Worm (Caenorhabditis elegans) whole organism, midembryonic: ENCODE results near the gene sas-5.
A peak's percentile ranks its signal among the peaks of the same experiment; 100 is the strongest.

Experiments used
- T22C8.4 ChIP-seq: fragments of 200-800 bp; sonication (Bioruptor generic); IDR thresholded peaks from 2 replicates; pipeline ENCODE4 v1.3.6; 2022; ENCODE audit warnings: missing genetic modification characterization, missing compliant biosample characterization
- cog-1 ChIP-seq: sonication (generic microtip); optimal IDR thresholded peaks from 2 replicates; lab custom pipeline; 2016; ENCODE audit warnings: missing genetic modification characterization, missing compliant biosample characterization
- flt-1 ChIP-seq: fragments of 200-800 bp; sonication (Bioruptor generic); IDR thresholded peaks from 2 replicates; pipeline ENCODE4 v1.3.6; 2022; ENCODE audit warnings: missing genetic modification characterization, missing compliant biosample characterization
- klf-2 ChIP-seq: fragments of 200-800 bp; sonication (Bioruptor generic); conservative IDR thresholded peaks from 2 replicates; pipeline ENCODE4 v1.3.6; 2022; ENCODE audit warnings: missing genetic modification reagents, missing genetic modification characterization, missing compliant biosample characterization
- med-1 ChIP-seq: sonication (generic microtip); optimal IDR thresholded peaks from 2 replicates; lab custom pipeline; 2017; ENCODE audit warnings: missing genetic modification characterization, mild to moderate bottlenecking, missing compliant biosample characterization, antibody characterized with exemption, missing genetic modification reagents; ENCODE audit not compliant: insufficient read depth
- ref-1 ChIP-seq: fragments of 200-800 bp; sonication (Bioruptor generic); conservative IDR thresholded peaks from 2 replicates; pipeline ENCODE4 v1.3.6; 2022; ENCODE audit warnings: missing genetic modification reagents, missing genetic modification characterization, missing compliant biosample characterization
- tab-1 ChIP-seq: fragments of 200-800 bp; sonication (Bioruptor generic); IDR thresholded peaks from 2 replicates; pipeline ENCODE4 v1.3.6; 2022; ENCODE audit warnings: missing genetic modification characterization, missing compliant biosample characterization
- ztf-23 ChIP-seq: fragments of 200-800 bp; sonication (Bioruptor generic); IDR thresholded peaks from 2 replicates; pipeline ENCODE4 v1.3.6; 2022; ENCODE audit warnings: missing genetic modification reagents, missing genetic modification characterization, missing compliant biosample characterization
- ztf-29 ChIP-seq: fragments of 200-800 bp; sonication (Bioruptor generic); IDR thresholded peaks from 2 replicates; pipeline ENCODE4 v1.3.6; 2022; ENCODE audit warnings: missing genetic modification reagents, missing genetic modification characterization, missing compliant biosample characterization

sas-5 gene

DNA sequence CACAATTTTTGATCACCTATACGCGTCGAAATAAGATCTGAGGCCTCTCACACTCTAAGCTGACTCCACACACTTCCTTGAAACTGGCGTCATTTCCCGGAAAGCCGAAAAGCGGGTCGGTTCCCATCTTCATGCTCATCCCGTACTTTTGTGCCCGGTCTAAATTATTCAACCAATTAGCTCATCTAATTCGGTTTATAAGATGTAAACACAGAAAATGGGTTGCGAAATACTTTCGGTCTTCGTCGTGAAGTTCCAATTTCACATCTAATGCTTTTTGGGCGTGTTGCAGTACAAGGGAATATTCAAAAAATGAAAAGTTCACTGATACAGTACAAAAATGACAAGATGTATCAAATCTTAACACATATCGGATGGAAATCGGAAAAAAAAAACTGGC is 20.6 kb downstream of the sas-5 start:
- TF ChIP-seq cog-1 (tag; lab: Kevin White, UChicago) (no peak), tab-1 (no peak), klf-2 (GFP tag; lab: Robert Waterston, UW) (no peak), T22C8.4 (no peak)

DNA sequence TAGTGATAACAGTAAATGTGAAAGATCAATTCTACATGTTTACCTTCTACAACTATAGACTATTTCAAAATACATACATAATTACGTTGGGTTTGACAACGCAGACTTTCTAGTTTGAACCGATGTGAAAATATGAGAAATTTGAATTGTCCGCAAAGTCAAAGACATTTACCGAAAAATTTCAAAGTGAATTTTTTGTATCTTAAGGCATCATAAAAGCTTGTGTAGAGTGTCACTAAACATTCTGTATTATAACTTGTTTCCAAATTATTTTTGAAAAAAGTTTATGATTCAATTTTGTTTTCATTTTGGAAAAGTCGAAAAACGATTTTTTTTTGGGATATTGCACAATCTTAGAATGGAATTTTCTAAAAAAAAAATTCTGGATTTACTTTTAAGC is 25.1 kb downstream of the sas-5 start:
- TF ChIP-seq cog-1 (tag; lab: Kevin White, UChicago): no peak
- TF ChIP-seq klf-2 (GFP tag; lab: Robert Waterston, UW): no peak
- no peak for TF ChIP-seq ref-1 (GFP tag; lab: Robert Waterston, UW)
- no peak for TF ChIP-seq ztf-23 (GFP tag; lab: Robert Waterston, UW)
- TF ChIP-seq tab-1: no peak

DNA sequence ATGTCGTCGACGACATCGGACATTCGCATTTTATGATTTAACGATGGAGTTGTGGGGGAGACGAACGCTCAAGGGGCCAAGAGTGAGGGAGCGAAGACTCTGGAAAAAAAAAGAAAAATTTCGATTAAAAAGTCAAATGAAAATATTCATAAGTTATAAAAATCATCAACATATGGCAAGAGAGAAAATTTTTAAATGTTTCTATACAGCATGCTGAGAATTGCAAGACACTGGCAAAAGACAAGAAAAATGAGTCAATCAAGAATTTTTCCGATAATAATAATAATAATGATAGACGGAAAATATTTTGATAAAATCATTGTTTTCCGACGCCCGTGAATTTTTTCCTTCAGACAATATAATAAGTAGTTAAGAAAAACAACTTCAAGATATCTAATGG is 26.7 kb downstream of the sas-5 start, which contains the start of gene sipa-1:
Gene sipa-1, minus strand, starts transcription at position 101 of the 400 bp plus-strand sequence.
- TF ChIP-seq cog-1 (tag; lab: Kevin White, UChicago): no peak
- TF ChIP-seq tab-1: no peak

DNA sequence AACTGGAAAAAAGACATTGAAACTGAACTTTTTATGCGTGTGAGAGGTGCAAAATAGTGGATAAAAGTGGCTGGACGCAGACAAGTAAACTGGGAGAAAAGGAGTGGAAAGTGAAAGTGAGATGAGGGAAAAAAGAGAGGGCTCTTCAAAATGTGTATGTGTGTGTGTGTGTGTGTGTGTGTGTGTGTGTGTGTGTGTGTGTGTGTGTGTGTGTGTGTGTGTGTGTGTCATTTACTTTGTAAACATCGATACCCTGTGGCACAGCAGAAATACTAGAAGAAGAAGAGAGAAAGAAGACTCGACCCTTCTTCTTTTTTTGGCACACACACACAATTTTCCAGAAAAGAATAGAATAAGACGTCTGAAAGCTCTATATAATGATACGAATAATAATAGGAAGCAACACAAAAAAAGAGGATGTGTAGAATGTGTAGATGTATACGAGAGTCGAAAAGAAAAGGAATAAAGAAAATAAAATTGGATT is 28.1 kb downstream of the sas-5 start:
- TF ChIP-seq flt-1 (GFP tag; lab: Robert Waterston, UW) (no peak), ztf-23 (GFP tag; lab: Robert Waterston, UW) (0 out of 2 replicates have a peak, but pooled peaks have one; percentile 27)

DNA sequence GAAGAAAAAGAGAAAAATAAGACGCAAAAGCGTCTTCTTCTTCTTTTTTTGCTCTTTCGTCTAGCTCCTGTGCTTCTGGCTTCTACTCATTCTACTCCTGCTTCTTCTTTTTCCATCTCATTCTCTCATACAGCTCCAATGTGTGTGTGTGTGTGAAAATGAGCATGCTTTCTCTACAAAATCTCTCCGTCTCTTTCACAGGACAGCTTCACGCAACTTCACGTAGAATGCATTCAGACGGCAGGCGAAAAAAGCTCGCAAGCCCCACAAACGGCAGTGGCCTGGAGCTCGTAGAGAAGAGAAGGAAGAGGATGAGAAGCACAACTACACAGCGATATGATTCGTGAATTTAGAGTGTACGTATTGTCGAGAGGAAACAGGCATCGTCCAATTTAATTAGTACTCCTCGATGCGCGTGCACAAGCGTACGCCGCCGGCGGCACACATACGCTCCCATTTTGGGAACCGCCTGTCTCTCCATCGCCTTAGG is 30.8 kb downstream of the sas-5 start:
- TF ChIP-seq ztf-29 (GFP tag; lab: Robert Waterston, UW) (no peak), T22C8.4 (no peak), flt-1 (GFP tag; lab: Robert Waterston, UW) (no peak), cog-1 (tag; lab: Kevin White, UChicago) (no peak), klf-2 (GFP tag; lab: Robert Waterston, UW) (no peak), tab-1 (no peak), ref-1 (GFP tag; lab: Robert Waterston, UW) (no peak), ztf-23 (GFP tag; lab: Robert Waterston, UW) (no peak), med-1 (GFP tag; lab: Kevin White, UChicago) (no peak)

DNA sequence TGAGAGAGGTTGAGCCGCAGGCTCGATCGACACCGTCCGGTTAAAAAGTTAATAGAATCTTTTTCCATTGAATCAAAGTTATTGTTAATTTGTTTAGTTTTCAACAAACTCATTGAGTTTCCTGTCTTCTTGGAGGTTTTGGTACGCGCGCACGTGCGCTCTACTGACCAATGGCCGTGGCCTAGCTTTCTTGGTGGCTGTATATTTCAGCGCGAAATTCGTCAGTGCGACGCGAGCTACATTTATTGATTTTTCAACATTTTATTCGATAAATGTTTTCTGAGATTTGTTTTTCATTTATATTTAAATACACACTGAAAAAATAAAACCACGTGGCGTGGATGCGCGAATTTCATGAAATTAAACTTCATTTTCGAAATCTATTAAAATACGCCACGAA is 33.6 kb downstream of the sas-5 start, which contains the start of gene bir-1:
Gene bir-1, plus strand, starts transcription at position 312 of the 400 bp plus-strand sequence.
- peak; percentile 76 for TF ChIP-seq T22C8.4
- no peak for TF ChIP-seq med-1 (GFP tag; lab: Kevin White, UChicago)
- TF ChIP-seq ztf-29 (GFP tag; lab: Robert Waterston, UW): no peak
- no peak for TF ChIP-seq tab-1
- no peak for TF ChIP-seq flt-1 (GFP tag; lab: Robert Waterston, UW)
- TF ChIP-seq klf-2 (GFP tag; lab: Robert Waterston, UW): no peak
- TF ChIP-seq ztf-23 (GFP tag; lab: Robert Waterston, UW): peak; percentile 69; the same call in 1 of the 2 replicates
- TF ChIP-seq cog-1 (tag; lab: Kevin White, UChicago): peak; percentile 11
- TF ChIP-seq ref-1 (GFP tag; lab: Robert Waterston, UW): peak; percentile 57; the same call in 1 of the 2 replicates

DNA sequence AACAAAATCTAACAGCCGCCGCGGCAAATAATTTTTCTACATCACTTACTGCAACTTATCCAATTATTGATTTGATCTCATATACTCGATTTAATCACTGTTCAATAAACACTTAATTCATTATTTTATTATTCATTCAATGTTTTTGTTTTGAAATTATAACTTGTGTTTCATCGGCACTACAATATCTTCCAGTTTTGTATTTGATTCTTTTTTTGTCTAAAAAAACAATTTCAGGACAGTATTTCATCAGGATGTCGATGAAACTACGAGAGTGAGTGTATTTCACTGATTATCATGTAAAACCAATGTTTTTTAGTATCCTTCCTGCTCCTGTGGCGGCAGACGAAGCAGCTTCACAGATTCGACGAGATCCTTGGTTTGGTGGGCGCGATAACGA is 34.7 kb downstream of the sas-5 start, which contains the start of gene skp-1:
Gene skp-1, plus strand, starts transcription at position 238 of the 400 bp plus-strand sequence.
- no peak for TF ChIP-seq ref-1 (GFP tag; lab: Robert Waterston, UW)
- no peak for TF ChIP-seq flt-1 (GFP tag; lab: Robert Waterston, UW)
- TF ChIP-seq ztf-23 (GFP tag; lab: Robert Waterston, UW): no peak
- no peak for TF ChIP-seq klf-2 (GFP tag; lab: Robert Waterston, UW)
- no peak for TF ChIP-seq tab-1

DNA sequence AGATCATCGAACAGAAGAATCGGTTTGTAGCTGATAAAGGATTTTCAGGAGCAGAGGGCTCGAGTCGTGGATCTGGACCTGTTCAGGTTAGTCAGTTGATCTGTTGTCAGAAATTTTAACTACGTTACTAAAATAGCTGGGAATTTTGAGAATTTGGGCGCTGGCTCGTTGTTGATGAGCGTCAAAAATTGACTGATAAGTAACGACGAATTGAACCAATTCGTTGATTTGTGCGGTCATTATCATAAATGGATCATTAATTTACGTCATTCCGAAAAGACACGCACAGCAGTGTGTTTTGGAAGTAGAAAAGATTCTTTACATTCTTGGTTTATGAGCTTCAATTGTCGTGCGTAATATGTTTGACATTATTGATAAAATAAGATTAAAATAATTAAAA is 37.3 kb downstream of the sas-5 start:
- TF ChIP-seq ztf-23 (GFP tag; lab: Robert Waterston, UW) (no peak), med-1 (GFP tag; lab: Kevin White, UChicago) (no peak), cog-1 (tag; lab: Kevin White, UChicago) (no peak), tab-1 (no peak), T22C8.4 (no peak), klf-2 (GFP tag; lab: Robert Waterston, UW) (no peak), ref-1 (GFP tag; lab: Robert Waterston, UW) (no peak), ztf-29 (GFP tag; lab: Robert Waterston, UW) (no peak), flt-1 (GFP tag; lab: Robert Waterston, UW) (no peak)

DNA sequence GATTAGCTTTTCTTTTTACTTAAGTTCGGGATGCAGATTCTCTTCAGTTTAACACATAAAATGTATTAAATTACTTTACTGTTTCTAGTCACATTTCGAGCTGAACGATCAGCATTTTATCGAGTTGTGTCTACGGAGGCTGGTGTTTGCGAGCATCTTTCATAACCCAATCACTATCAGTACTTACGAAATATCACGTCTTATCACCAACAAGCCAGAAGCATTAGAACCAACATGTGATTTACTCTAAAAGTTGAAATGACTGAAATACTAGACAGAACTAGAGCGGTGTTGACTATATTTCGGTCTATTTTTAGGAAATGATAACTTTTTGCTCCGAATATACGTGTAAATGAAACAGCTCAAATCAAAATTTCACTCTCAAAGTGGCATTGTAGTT is 37.9 kb downstream of the sas-5 start:
- TF ChIP-seq klf-2 (GFP tag; lab: Robert Waterston, UW): no peak
- no peak for TF ChIP-seq tab-1
- no peak for TF ChIP-seq ref-1 (GFP tag; lab: Robert Waterston, UW)

DNA sequence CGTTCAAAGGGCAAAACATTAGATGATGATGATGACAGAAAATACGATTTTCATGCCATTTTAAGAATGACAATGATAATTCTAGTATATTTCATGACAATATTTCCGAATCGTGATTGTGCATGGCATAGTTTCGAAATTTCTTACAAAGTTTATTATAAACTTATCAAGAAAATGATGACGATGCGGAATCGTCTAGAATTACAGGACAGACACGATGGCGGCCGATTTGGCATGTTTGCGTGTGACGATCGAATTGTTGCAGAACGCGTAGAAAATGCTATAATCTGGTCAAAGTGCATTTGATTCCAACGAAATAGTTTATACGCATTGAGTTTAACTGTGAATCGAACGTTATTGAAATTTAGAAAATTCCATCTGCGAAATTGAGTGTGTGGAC is 38.7 kb downstream of the sas-5 start:
- TF ChIP-seq med-1 (GFP tag; lab: Kevin White, UChicago): no peak
- TF ChIP-seq ref-1 (GFP tag; lab: Robert Waterston, UW): no peak
- TF ChIP-seq cog-1 (tag; lab: Kevin White, UChicago): no peak
- no peak for TF ChIP-seq tab-1
- TF ChIP-seq klf-2 (GFP tag; lab: Robert Waterston, UW): no peak
- no peak for TF ChIP-seq ztf-29 (GFP tag; lab: Robert Waterston, UW)
- no peak for TF ChIP-seq flt-1 (GFP tag; lab: Robert Waterston, UW)
- TF ChIP-seq T22C8.4: no peak
- no peak for TF ChIP-seq ztf-23 (GFP tag; lab: Robert Waterston, UW)

DNA sequence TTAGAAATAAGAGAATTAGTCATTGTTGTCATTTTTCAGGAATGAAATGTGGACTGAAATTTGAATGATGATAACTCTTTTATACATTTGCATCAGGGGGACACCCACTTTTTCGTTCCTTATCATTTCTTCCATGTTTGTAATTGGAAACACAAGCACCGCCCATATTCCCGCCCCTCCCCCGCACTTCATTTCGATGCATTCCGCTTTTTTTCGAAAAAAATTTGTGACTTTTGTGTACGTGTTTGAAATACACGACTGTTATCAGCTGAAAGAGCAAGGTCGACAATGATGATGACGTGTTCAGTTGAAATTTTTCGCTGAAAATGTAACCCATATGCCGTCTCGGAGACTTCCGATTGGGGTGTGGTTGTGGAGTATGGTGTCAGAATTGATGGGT is 40.2 kb downstream of the sas-5 start, which contains the start of gene zip-10:
Gene zip-10, minus strand, starts transcription at position 43 of the 400 bp plus-strand sequence.
- TF ChIP-seq T22C8.4 (no peak), tab-1 (no peak), ztf-23 (GFP tag; lab: Robert Waterston, UW) (no peak), cog-1 (tag; lab: Kevin White, UChicago) (no peak), ref-1 (GFP tag; lab: Robert Waterston, UW) (no peak), flt-1 (GFP tag; lab: Robert Waterston, UW) (no peak), ztf-29 (GFP tag; lab: Robert Waterston, UW) (no peak), klf-2 (GFP tag; lab: Robert Waterston, UW) (no peak), med-1 (GFP tag; lab: Kevin White, UChicago) (no peak)
